Worm (Caenorhabditis elegans) whole organism, L3 larva: ENCODE results near the gene B0334.10.

Experiments used
- aly-2 ChIP-seq: fragments of 150-350 bp; optimal IDR thresholded peaks from 2 replicates; lab custom pipeline; 2014; ENCODE audit warnings: missing biosample characterization, missing genetic modification characterization
- mdl-1 ChIP-seq: fragments of 150-350 bp; optimal IDR thresholded peaks from 2 replicates; lab custom pipeline; 2014; ENCODE audit warnings: missing biosample characterization, missing genetic modification characterization
- nhr-11 ChIP-seq: fragments of 150-350 bp; optimal IDR thresholded peaks from 2 replicates; lab custom pipeline; 2014; ENCODE audit warnings: missing biosample characterization, missing genetic modification characterization
- nhr-12 ChIP-seq: fragments of 150-350 bp; optimal IDR thresholded peaks from 2 replicates; lab custom pipeline; 2014; ENCODE audit warnings: missing biosample characterization, missing genetic modification characterization
- zag-1 ChIP-seq: fragments of 150-350 bp; optimal IDR thresholded peaks from 2 replicates; lab custom pipeline; 2014; ENCODE audit warnings: missing biosample characterization, missing genetic modification characterization

ce11 chrII:11555634-11556033 is 37.4 kb downstream of the B0334.10 start, which contains the start of gene F54D5.24:
- TF ChIP-seq nhr-11 (tag; lab: Kevin White, UChicago) (no peak), nhr-12 (tag; lab: Kevin White, UChicago) (no peak), zag-1 (no peak), aly-2 (tag; lab: Kevin White, UChicago) (no peak), mdl-1 (tag; lab: Kevin White, UChicago) (no peak)
